Worm (Caenorhabditis elegans) whole organism, L1 larva: Measurements from ENCODE around the gene pals-27.

Source experiments
- aly-2 ChIP-seq: fragments of 150-350 bp; optimal IDR thresholded peaks from 2 replicates; lab custom pipeline; 2014; ENCODE audit warnings: missing biosample characterization, missing genetic modification characterization
- ama-1 ChIP-seq: fragments of 150-350 bp; optimal IDR thresholded peaks from 2 replicates; lab custom pipeline; 2014
- egl-13 ChIP-seq: sonication (generic microtip); optimal IDR thresholded peaks from 2 replicates; lab custom pipeline; 2016; ENCODE audit warnings: missing genotype, missing genetic modification reagents, missing genetic modification characterization, missing compliant biosample characterization
- elt-3 ChIP-seq, 6 experiments: fragments of 150-350 bp in 1 of 6; sonication (generic microtip); optimal IDR thresholded peaks; 2 replicates each; lab custom pipeline; 2017 to 2018; ENCODE audit warnings: missing biosample characterization in 6 of 6, missing genetic modification characterization in 6 of 6, inconsistent platforms in 1 of 6
- fkh-10 ChIP-seq: sonication (generic microtip); optimal IDR thresholded peaks from 2 replicates; lab custom pipeline; 2017; ENCODE audit warnings: missing biosample characterization, missing genetic modification reagents, missing genetic modification characterization
- hpl-2 ChIP-seq: fragments of 150-350 bp; optimal IDR thresholded peaks from 2 replicates; lab custom pipeline; 2014; ENCODE audit warnings: missing biosample characterization, missing genetic modification reagents, missing genetic modification characterization
- nhr-11 ChIP-seq: fragments of 150-350 bp; optimal IDR thresholded peaks from 2 replicates; lab custom pipeline; 2014; ENCODE audit warnings: missing biosample characterization, missing genetic modification characterization
- nhr-12 ChIP-seq: sonication (generic microtip); optimal IDR thresholded peaks from 2 replicates; lab custom pipeline; 2017; ENCODE audit warnings: missing biosample characterization, missing genetic modification characterization
- nhr-20 ChIP-seq: sonication (generic microtip); optimal IDR thresholded peaks from 2 replicates; lab custom pipeline; 2016; ENCODE audit warnings: mild to moderate bottlenecking, missing genetic modification characterization, missing compliant biosample characterization
- snpc-4 ChIP-seq: fragments of 150-350 bp; optimal IDR thresholded peaks from 2 replicates; lab custom pipeline; 2014; ENCODE audit warnings: missing biosample characterization, missing genetic modification characterization
- unc-86 ChIP-seq: sonication (generic microtip); optimal IDR thresholded peaks from 2 replicates; lab custom pipeline; 2016; ENCODE audit warnings: missing genetic modification characterization, missing compliant biosample characterization
- ztf-4 ChIP-seq: fragments of 150-350 bp; optimal IDR thresholded peaks from 2 replicates; lab custom pipeline; 2014; ENCODE audit warnings: missing biosample characterization, missing genetic modification characterization

ce11 chrIII:4374854-4375253 is 6.6 kb upstream of the pals-27 start, which contains the start of gene pals-26:
- no peak for TF ChIP-seq nhr-20 (tag; lab: Kevin White, UChicago)
- TF ChIP-seq unc-86 (tag; lab: Kevin White, UChicago): no peak
- no peak for TF ChIP-seq ama-1
- no peak for TF ChIP-seq ztf-4
- no peak for TF ChIP-seq fkh-10 (GFP tag; lab: Kevin White, UChicago)
- no peak for TF ChIP-seq nhr-11
- TF ChIP-seq nhr-12: no peak
- TF ChIP-seq hpl-2 (GFP tag; lab: Kevin White, UChicago): no peak
- TF ChIP-seq snpc-4 (tag; lab: Kevin White, UChicago): no peak
- TF ChIP-seq elt-3 (tag; optimal IDR thresholded peaks at IDR 0.05; lab: Kevin White, UChicago): no peak
- TF ChIP-seq egl-13 (tag; lab: Kevin White, UChicago): no peak
- TF ChIP-seq aly-2 (tag; lab: Kevin White, UChicago): no peak
